Worm (Caenorhabditis elegans): ENCODE data around the gene hrpl-1.

hrpl-1 gene

DNA sequence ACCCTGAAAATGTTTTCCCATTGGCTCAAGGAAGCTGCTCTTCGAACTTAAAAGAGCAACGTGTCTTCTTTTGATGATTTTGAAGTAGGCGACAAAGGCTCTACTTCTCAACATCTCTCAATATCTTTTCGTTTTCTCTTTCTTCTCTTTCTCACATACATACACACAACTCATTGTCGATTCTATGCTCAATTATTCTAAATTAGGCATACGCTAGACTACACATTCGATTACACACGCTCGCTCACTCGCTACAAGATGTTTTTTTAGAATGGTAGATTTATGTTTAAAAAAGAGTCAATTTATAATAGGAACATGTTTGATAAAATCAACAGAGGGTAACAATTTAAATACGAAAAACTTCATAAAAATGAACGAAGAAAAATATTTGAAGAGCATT is 43.0 kb downstream of the hrpl-1 start:
- TF ChIP-seq ceh-43 (GFP tag; optimal IDR thresholded peaks at IDR 0.05) (no peak), ces-1 (GFP tag; optimal IDR thresholded peaks at IDR 0.05) (peak; percentile 90)

DNA sequence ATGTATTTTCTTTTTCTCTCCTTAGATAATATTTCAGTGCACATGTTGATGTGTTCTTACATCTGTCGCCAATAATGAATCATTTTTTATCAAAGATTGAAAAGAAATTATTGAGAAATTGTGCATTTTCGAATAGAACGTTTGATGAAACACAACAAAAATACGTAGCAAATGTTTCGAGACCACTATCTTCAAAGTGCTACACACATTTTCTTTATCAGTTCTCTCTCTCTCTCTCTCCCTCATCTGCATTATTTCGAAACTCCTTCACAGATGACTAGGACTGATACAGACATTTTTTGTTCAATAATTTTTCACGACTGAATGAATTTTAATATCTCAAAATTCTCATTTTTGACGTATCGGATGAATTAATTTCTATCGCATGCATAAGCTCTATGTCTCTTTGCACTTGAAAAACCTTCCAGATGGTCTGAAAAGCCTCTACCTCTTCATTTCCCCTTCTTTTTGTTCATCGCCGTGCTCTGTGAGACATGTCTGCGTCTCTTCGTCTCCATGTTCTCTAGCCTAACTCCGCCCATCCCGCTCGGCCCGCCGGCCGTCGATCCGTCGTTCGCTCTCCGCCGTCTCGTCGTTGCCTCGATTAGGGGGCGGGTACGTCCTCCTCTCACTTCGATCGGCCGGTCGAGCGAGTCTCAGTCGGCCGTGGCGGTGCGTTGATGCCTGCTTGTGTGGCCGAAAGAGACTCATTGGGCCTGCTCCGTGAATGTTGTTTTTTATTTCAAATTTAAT is 44.9 kb downstream of the hrpl-1 start:
- TF ChIP-seq nhr-76 (tag; optimal IDR thresholded peaks at IDR 0.05), result no peak
- no peak for TF ChIP-seq mab-5 (tag; optimal IDR thresholded peaks at IDR 0.05)
- peak; percentile 38 for TF ChIP-seq M03D4.4 (tag; optimal IDR thresholded peaks at IDR 0.05)
- TF ChIP-seq bed-3 (GFP tag; optimal IDR thresholded peaks at IDR 0.05), result no peak
- TF ChIP-seq mls-2 (tag; optimal IDR thresholded peaks at IDR 0.05), result peak; percentile 58
- TF ChIP-seq ces-1 (GFP tag; optimal IDR thresholded peaks at IDR 0.05), result peak; percentile 26
- peak; percentile 90 for TF ChIP-seq unc-120 (tag; optimal IDR thresholded peaks at IDR 0.05; ENCODE audit: poor library complexity, severe bottlenecking)
- no peak for TF ChIP-seq unc-39 (tag; optimal IDR thresholded peaks at IDR 0.05)
- no peak for TF ChIP-seq tbx-8 (GFP tag; optimal IDR thresholded peaks at IDR 0.05)
- no peak for TF ChIP-seq flh-1 (GFP tag; optimal IDR thresholded peaks at IDR 0.05)
- no peak for TF ChIP-seq ztf-11 (tag; optimal IDR thresholded peaks at IDR 0.05)
- peak; percentile 50 for TF ChIP-seq ceh-83 (GFP tag; optimal IDR thresholded peaks at IDR 0.05)
- peak; percentile 4 for TF ChIP-seq hlh-1 (tag; optimal IDR thresholded peaks at IDR 0.05)
- TF ChIP-seq elt-3 (tag; optimal IDR thresholded peaks at IDR 0.05), result no peak
- TF ChIP-seq zip-8 (tag; optimal IDR thresholded peaks at IDR 0.05), result no peak
- TF ChIP-seq lin-13 (tag; optimal IDR thresholded peaks at IDR 0.05), result no peak
- no peak for TF ChIP-seq lin-32 (GFP tag; optimal IDR thresholded peaks at IDR 0.05)
- TF ChIP-seq nhr-2 (tag; optimal IDR thresholded peaks at IDR 0.05), result peak; percentile 73
- no peak for TF ChIP-seq blmp-1 (tag; optimal IDR thresholded peaks at IDR 0.05)
- no peak for TF ChIP-seq drap-1 (GFP tag; optimal IDR thresholded peaks at IDR 0.05)
- peak; percentile 31 for TF ChIP-seq pha-4 (tag; optimal IDR thresholded peaks at IDR 0.05)
- peak; percentile 39 for TF ChIP-seq sptf-1 (tag; optimal IDR thresholded peaks at IDR 0.05)
- no peak for TF ChIP-seq elt-1 (tag; optimal IDR thresholded peaks at IDR 0.05; ENCODE audit: borderline replicate concordance, insufficient read depth)
- no peak for TF ChIP-seq nhr-237 (tag; optimal IDR thresholded peaks at IDR 0.05)
- no peak for TF ChIP-seq sem-2 (GFP tag; optimal IDR thresholded peaks at IDR 0.05)
- no peak for TF ChIP-seq nhr-28 (tag; optimal IDR thresholded peaks at IDR 0.05)
- peak; percentile 32 for TF ChIP-seq mep-1 (tag; optimal IDR thresholded peaks at IDR 0.05)
- no peak for TF ChIP-seq nhr-12 (tag; optimal IDR thresholded peaks at IDR 0.05)
- no peak for TF ChIP-seq snpc-4 (tag; optimal IDR thresholded peaks at IDR 0.05)
- TF ChIP-seq ceh-39 (tag; optimal IDR thresholded peaks at IDR 0.05), result no peak
- TF ChIP-seq lsy-2 (tag; optimal IDR thresholded peaks at IDR 0.05), result no peak
- no peak for TF ChIP-seq unc-62 (GFP tag; optimal IDR thresholded peaks at IDR 0.05)
- TF ChIP-seq ham-2 (GFP tag; optimal IDR thresholded peaks at IDR 0.05), result no peak
- peak; percentile 56 for TF ChIP-seq cnd-1 (tag; optimal IDR thresholded peaks at IDR 0.05)
- TF ChIP-seq ceh-43 (GFP tag; optimal IDR thresholded peaks at IDR 0.05), result no peak
